Fruit fly (Drosophila melanogaster): Measurements from ENCODE around the gene NijA.

The NijA gene

dm6 chr3L:10745547-10746189, 49.0 kb upstream of the NijA start (continued):
- TF ChIP-seq CG2712 (tag; optimal IDR thresholded peaks at IDR 0.05) (peak; percentile 72), trem (tag; optimal IDR thresholded peaks at IDR 0.05) (peak; percentile 11), CG1233 (GFP tag; optimal IDR thresholded peaks at IDR 0.05) (no peak), Hr78 (GFP tag; optimal IDR thresholded peaks at IDR 0.05) (peak in 1 of 2 experiments; percentile 94), CG16779 (GFP tag; IDR thresholded peaks at IDR 0.05) (no peak), CG18619 (GFP tag; optimal IDR thresholded peaks at IDR 0.05) (no peak), CG9727 (GFP tag; optimal IDR thresholded peaks at IDR 0.05) (peak; percentile 7), pnt (GFP tag; optimal IDR thresholded peaks at IDR 0.05) (peak; percentile 62), CG9797 (GFP tag; optimal IDR thresholded peaks at IDR 0.05) (no peak), Ets97D (GFP tag; optimal IDR thresholded peaks at IDR 0.05) (no peak), CG18262 (tag; optimal IDR thresholded peaks at IDR 0.05) (peak; percentile 66), CG31365 (tag; optimal IDR thresholded peaks at IDR 0.05) (no peak), CG18764 (GFP tag; optimal IDR thresholded peaks at IDR 0.05) (peak; percentile 25), CG14050 (GFP tag; IDR thresholded peaks at IDR 0.05) (peak; percentile 25; the same call in 1 of the 3 replicates), pb (GFP tag; optimal IDR thresholded peaks at IDR 0.05) (no peak), NFAT (GFP tag; IDR thresholded peaks at IDR 0.05) (no peak), MESR4 (GFP tag; optimal IDR thresholded peaks at IDR 0.05) (no peak), CG9215 (GFP tag; IDR thresholded peaks at IDR 0.05) (no peak), ap (GFP tag; IDR thresholded peaks at IDR 0.05) (peak; percentile 31; the same call in 1 of the 2 replicates), bigmax (GFP tag; optimal IDR thresholded peaks at IDR 0.05) (no peak), CG7556 (GFP tag; optimal IDR thresholded peaks at IDR 0.05) (peak; percentile 43), tap (tag; optimal IDR thresholded peaks at IDR 0.05) (peak; percentile 38), Meics (GFP tag; optimal IDR thresholded peaks at IDR 0.05) (peak; percentile 1), CG8478 (optimal IDR thresholded peaks at IDR 0.05) (no peak), hth (optimal IDR thresholded peaks at IDR 0.05) (no peak), sob (GFP tag; IDR thresholded peaks at IDR 0.05) (no peak), z (GFP tag; IDR thresholded peaks at IDR 0.05) (no peak), CG11695 (GFP tag; IDR thresholded peaks at IDR 0.05) (peak; percentile 68; the same call in 1 of the 3 replicates), ken (GFP tag; IDR thresholded peaks at IDR 0.05) (no peak; the same call in 2 of the 3 replicates), Gsc (GFP tag; IDR thresholded peaks at IDR 0.05) (no peak), H15 (GFP tag; IDR thresholded peaks at IDR 0.05) (peak; percentile 65; the same call in 2 of the 3 replicates), jing (GFP tag; optimal IDR thresholded peaks at IDR 0.05) (peak; percentile 15), CG2889 (GFP tag; IDR thresholded peaks at IDR 0.05) (no peak), CG12071 (GFP tag; optimal IDR thresholded peaks at IDR 0.05) (peak; percentile 20), CG10321 (GFP tag; IDR thresholded peaks at IDR 0.05) (no peak), onecut (GFP tag; IDR thresholded peaks at IDR 0.05) (no peak), lilli (GFP tag; optimal IDR thresholded peaks at IDR 0.05) (no peak), oc (tag; optimal IDR thresholded peaks at IDR 0.05) (peak; percentile 80), ranshi (GFP tag; IDR thresholded peaks at IDR 0.05) (0 out of 2 replicates have a peak, but pooled peaks have one; percentile 50), Hr51 (GFP tag; optimal IDR thresholded peaks at IDR 0.05) (peak in 1 of 2 experiments; percentile 78), CG7786 (GFP tag; optimal IDR thresholded peaks at IDR 0.05) (no peak), amos (GFP tag; IDR thresholded peaks at IDR 0.05; ENCODE audit: partially characterized antibody) (no peak), H2.0 (GFP tag; IDR thresholded peaks at IDR 0.05) (0 out of 2 replicates have a peak, but pooled peaks have one; percentile 57), CG17829 (tag; optimal IDR thresholded peaks at IDR 0.05) (peak; percentile 37), Asciz (GFP tag; optimal IDR thresholded peaks at IDR 0.05) (peak; percentile 58), dmrt99B (tag; optimal IDR thresholded peaks at IDR 0.05) (peak; percentile 93), Fer2 (tag; optimal IDR thresholded peaks at IDR 0.05) (no peak), CG10267 (tag; optimal IDR thresholded peaks at IDR 0.05) (peak; percentile 35), ara (GFP tag; IDR thresholded peaks at IDR 0.05) (peak; percentile 57; the same call in 1 of the 2 replicates), CG4282 (GFP tag; optimal IDR thresholded peaks at IDR 0.05) (no peak)
